Fruit fly (Drosophila melanogaster): ENCODE data around the gene CG31928.

CG31928 gene

DNA sequence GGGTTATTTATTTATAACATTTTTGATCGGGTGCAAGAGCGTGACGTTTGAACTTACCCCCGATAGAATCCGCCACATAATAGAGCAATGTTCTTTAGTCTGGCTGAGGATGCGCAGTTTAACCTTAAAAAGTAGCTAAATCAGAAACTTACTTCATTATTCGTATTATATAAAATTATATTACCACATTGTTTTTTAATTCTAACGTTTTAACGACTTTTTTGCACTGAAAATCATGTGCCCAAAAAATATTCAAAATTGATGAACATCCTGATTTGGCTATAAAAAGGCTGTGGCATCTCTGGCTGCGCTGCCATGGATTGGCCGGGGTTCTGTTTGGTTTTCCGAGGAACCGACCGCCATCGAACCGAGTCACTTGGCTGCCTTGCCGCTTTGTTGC, 22.1 kb upstream of the CG31928 start:
- no peak for TF ChIP-seq CG17801 (GFP tag; optimal IDR thresholded peaks at IDR 0.05; ENCODE audit: partially characterized antibody)

DNA sequence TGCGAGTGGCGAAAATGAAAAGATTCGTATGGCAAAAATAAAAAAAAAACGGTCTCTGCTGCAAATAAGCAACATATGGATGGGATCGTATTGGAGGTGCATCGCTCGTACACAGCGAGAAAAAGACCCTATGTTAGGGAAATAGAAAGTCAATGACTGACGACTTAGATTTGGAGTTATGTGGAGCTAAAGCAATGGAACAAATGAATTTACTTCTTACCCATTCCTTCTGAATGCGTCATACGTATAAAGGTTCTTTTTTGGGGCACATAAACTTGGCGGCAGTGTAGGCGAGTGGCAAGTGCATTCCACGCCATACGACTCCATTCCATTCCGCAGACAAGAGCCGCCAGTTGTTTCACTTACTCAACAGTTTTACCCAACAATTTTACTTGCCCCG, 21.3 kb upstream of the CG31928 start:
- no peak for TF ChIP-seq CG17801 (GFP tag; optimal IDR thresholded peaks at IDR 0.05; ENCODE audit: partially characterized antibody)

DNA sequence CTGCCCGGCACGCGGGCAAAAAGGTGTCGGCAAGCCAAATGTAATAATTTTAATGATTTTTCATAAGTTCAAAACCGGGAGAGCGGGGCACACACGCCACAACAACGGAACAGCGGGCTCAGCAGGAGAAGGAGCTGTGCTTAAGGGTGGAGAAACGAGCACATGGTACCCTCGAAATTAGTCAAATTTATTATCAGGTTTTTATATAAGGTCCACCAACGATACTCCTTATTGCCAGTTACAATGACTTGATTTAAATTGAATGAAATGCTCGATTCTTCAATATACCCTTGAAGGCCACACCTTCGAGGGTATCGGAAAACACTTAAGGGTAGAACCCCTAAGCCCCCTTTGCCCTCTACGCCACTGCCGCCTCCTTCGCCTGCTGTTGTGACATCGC, 18.7 kb upstream of the CG31928 start:
- TF ChIP-seq CG17801 (GFP tag; optimal IDR thresholded peaks at IDR 0.05; ENCODE audit: partially characterized antibody), result no peak

DNA sequence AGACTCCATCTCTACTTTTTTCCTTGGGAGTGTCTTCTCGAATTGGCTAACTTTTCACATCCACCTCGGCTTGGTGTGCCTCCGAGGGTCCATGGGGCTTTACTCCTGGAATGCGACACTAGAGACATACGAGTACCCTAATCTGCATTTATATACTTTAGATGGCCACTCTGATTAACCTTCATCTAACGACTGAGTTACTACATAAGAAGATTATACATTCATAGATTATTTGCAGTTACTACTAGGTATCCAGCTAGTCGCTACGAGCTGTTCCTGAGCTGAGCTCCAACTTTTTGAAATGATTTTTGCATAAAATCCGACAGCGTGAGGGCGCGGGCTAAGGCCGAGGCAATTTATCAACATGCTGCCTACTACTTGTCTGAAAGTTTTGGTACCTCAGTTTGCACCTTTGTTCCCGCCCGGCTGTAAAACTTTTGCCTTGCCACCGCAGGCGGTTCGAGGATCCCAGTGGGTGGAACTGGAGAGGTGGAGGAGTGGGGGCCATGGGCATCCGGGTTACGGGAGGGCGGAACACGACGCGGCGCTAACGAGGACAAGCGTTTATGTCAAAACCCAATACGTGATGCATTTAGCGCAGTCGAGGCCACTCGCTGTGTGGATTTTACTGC, 15.1 kb upstream of the CG31928 start:
- TF ChIP-seq CG17801 (GFP tag; optimal IDR thresholded peaks at IDR 0.05; ENCODE audit: partially characterized antibody), result no peak

DNA sequence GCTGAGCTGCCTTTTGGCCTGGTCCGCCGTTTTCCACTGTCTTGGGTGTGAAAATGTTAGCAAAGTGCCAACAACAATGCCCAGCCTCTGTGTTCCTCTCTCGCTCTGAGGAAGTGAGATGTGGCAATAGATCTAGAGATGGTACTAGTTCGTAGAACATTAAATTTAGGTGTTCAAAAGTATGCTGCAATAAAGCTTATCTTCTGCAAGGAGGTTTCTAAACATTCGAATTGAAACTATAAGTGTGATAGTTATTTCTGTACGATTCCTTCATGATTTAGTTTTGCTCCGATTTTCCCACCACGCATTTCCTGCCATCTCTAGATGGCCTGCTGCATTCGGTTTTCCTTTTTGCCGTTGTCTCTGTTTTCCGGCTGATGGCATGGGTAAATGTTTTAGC, 13.6 kb upstream of the CG31928 start:
- TF ChIP-seq CG17801 (GFP tag; optimal IDR thresholded peaks at IDR 0.05; ENCODE audit: partially characterized antibody), result no peak

DNA sequence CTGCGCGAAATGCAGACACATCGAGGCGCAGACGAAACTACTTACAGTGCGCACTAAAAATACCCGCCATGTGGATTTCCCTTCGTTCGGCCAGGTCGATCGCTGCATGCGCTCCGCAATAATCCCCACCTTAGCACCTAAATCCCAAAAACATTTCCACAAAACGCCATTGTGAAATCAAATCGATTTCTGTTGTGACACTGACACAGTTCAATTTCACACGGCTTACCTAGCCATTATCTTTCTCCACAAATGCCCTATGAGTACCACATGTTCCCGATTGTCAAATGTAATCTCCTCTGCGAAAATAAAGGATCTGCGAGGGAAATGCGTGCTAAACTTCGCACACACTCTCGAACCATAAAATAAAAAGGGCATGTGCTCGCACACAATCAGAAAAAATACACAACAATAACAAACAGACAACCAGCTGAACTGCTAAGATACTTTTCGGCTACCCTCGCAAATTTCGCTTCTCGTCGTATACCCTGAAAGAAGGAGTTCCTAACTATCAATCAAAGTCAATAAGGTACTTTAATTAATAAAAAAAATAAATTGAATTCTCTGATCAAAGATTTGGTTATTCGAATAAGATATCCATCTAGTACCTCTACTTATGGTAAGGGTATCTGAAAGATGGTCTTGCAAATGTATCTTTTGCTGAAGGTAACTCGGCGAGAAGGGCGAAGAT, 6.0 kb upstream of the CG31928 start:
- TF ChIP-seq CG17801 (GFP tag; optimal IDR thresholded peaks at IDR 0.05; ENCODE audit: partially characterized antibody), result no peak

DNA sequence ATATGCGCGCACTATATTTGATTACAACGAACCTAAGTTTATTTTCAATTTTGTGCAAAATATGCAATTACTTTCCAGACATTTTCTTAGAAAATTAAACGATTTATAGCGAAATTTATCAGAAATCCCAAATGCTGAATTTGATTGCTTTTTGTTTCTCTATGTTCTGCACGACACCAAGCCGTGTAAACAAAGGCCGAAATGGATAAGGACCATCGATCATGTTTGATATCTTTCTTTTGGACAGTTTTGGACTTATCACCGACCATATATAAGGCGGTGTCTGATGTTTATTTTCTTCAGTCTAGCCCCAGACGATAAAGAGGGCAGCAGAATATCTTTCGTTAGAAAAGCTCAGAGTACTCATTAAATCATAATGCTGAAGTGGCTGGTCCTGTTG, 1.7 kb downstream of the CG31928 start, which contains the start of gene CG33128:
Gene CG33128, plus strand, starts transcription at position 301 of the 400 bp plus-strand sequence.
- no peak for TF ChIP-seq CG17801 (GFP tag; optimal IDR thresholded peaks at IDR 0.05; ENCODE audit: partially characterized antibody)

DNA sequence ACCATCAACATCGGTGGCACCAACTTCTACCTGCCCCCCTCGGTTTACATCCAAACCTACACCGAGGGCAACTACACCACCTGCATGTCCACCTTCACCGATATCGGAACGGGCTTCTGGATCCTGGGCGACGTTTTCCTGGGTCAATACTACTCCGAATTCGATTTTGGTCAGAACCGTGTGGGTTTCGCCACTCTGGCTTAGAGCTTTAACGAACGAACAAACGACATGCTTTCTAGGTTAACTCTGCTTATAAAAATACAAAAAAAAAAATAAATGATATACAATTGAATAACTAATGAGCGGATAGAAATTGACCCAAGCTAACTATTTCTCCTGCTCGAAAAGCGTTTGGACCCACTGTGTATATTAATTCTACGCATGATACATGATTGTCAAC, 3.1 kb downstream of the CG31928 start, which contains the start of gene CG31926:
Gene CG31926, plus strand, starts transcription at position 301 of the 400 bp plus-strand sequence.
- TF ChIP-seq CG17801 (GFP tag; optimal IDR thresholded peaks at IDR 0.05; ENCODE audit: partially characterized antibody), result no peak

DNA sequence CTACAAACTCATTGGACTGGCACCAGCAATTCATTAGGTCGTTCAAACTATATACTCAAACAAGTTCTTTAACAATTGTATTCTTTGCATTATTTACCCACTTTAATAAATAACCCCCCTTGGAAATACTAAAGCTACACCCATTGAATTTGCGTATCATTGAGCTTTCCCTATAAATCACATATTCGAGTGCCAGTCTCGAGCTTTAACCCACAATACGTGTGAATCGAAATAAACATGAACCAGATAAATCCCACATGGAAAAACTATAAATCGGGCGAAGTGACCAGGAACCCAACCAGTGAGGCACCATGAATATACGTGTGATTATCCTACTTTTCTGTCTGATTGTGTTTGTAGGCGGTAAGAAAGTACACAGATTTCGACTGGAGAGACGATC, 4.8 kb downstream of the CG31928 start, which contains the start of gene CG31661:
Gene CG31661, plus strand, starts transcription at position 301 of the 400 bp plus-strand sequence.
- TF ChIP-seq CG17801 (GFP tag; optimal IDR thresholded peaks at IDR 0.05; ENCODE audit: partially characterized antibody), result no peak

DNA sequence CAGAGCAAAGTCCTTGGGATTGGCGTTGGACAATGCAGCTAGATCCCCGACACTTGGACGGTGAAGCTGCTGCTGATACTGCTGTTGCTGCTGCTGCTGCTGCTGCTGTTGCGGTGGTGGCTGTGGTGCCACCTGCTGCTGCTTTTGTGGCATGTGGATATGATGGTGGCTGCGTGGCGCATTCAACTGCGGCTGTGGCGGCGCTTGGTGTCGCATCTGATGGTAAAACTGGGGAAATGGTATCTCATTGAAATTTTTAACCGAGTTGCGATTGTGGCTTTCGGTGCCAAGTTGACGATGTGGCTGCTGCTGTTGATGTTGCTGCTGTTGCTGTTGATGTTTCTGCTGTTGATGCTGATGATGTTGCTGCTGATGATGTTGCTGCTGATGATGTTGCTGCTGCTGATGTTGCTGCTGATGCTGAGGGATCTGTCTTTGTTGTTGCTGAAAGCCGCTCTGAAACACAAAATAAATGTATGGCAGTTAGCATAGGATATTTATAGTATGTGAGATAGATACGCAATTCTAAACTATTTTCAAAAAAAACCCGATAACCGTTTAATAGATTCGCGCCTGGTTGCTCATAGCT, 7.0 kb downstream of the CG31928 start:
- no peak for TF ChIP-seq CG17801 (GFP tag; optimal IDR thresholded peaks at IDR 0.05; ENCODE audit: partially characterized antibody)

DNA sequence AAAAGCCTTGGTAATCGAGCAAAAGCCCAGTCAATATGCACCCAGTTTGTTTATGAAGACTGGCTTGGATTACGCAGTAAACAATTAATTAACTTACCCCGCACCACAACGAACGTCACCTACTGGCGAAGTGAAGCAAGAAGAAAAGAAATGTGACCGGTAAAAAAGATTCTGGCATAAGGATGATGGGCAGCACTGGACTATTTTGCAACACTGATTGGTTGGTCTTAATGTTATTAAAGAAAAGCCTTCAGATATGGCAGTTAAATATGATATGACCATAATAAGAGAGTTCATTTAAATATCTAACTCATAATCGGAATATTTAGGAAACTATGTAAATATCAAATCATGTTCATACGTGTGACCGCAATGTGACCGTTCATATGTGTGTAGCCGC, 8.2 kb downstream of the CG31928 start, which contains the start of gene CG18131:
Gene CG18131, minus strand, starts transcription at position 297 of the 400 bp plus-strand sequence.
- no peak for TF ChIP-seq CG17801 (GFP tag; optimal IDR thresholded peaks at IDR 0.05; ENCODE audit: partially characterized antibody)

DNA sequence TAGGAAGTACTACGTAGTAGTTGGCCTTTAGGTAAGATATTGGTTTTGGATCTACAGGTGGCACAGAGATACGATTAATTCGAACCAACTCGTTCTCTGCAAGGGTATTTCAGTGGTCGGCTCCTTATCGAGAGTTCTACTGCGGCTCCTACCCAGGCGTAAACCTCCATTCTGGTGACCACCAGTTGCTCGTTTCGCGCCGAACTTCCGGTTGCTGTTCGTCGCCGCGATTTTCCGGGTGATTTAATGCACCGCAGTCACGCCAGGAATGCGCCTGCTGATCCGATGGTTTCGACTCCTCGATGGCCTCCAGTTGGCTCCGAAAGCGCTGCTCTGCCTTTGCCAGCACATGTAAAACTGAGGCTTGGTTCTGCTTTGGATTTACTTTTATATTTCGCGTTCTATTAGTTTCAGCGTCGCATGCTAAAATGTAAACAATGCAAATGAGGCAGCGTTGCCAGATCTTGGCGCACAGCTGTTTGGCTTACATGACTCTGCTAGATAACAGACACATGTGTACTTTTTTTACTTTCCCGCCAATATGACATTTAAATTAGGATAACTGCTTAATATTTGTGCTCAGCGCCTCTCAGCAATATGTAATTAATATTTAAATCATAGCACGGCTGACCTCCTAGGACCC, 10.5 kb downstream of the CG31928 start, which contains the start of gene CG7420:
Gene CG7420, minus strand, starts transcription at position 446 of the 643 bp plus-strand sequence.
- TF ChIP-seq CG17801 (GFP tag; optimal IDR thresholded peaks at IDR 0.05; ENCODE audit: partially characterized antibody), result no peak

DNA sequence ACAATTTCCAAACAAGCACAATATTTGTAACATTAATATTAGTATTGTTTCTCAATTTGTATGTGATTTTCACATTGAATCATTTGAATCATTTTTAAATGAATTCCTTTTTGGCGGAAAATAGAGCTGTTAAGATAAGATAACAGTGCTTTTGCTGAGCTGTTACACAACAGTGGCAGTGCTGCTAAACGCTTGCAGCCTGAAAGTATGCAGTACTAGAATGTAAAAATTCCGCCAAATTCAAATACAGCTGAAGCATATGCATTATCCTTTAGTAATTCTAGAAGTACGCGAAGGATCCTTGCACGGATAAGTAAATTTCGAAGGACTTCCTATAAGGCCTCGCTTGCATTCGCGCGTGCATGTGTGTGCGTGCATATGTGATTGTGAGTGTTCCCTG, 12.2 kb downstream of the CG31928 start:
- no peak for TF ChIP-seq CG17801 (GFP tag; optimal IDR thresholded peaks at IDR 0.05; ENCODE audit: partially characterized antibody)

DNA sequence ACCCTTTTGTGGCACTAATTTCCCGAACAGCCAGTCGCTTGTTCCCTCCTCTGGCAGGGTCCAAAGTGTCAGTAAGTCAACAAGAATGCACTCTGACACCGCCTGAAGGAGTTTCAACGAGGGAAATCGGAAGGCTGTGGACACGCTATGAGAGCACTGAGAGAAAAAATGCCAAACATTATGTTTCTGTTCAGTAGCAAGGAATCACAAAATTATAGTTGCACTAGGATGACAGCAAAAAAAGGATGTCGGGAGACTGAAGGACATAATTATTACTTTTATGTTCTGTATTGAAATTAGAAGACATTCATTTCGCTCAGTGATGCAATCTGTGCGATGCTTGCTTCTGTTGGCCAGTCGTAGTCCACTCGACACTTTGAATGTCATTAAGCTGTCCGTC, 17.7 kb downstream of the CG31928 start:
- TF ChIP-seq CG17801 (GFP tag; optimal IDR thresholded peaks at IDR 0.05; ENCODE audit: partially characterized antibody), result no peak

DNA sequence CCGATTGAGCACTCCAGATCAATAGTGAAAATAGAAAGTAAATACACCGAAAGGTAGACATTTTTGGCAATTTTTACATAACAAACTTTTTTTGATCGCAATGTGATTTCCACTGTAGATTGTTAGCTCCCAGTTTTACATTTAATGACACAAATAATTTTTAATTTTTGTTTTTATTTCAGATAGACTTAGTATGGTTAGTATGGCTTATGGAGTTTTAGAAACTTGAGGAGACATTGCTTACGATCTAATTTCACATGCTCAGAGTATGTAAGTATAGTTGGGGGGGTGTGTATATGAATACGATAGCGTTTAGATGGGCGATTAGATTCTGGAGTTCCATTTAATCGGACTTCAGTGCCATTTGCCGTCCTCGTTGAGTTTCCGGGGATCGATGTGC, 25.3 kb downstream of the CG31928 start, which contains the start of gene CG18132:
Gene CG18132, minus strand, starts transcription at position 101 of the 400 bp plus-strand sequence.
- no peak for TF ChIP-seq CG17801 (GFP tag; optimal IDR thresholded peaks at IDR 0.05; ENCODE audit: partially characterized antibody)

All from ovary, adult (tissue).